Worm (Caenorhabditis elegans): Measurements from ENCODE around the gene gcy-29.

ce11 chrII:14522037-14522436 lies 26.6 kb downstream of the gcy-29 start, which contains the start of gene btb-19:
- TF ChIP-seq sea-1 (GFP tag; conservative IDR thresholded peaks at IDR 0.05) (no peak), ets-7 (tag; optimal IDR thresholded peaks at IDR 0.05) (no peak), tra-4 (tag; optimal IDR thresholded peaks at IDR 0.05) (no peak), ama-1 (optimal IDR thresholded peaks at IDR 0.05) (no peak), ceh-36 (tag; optimal IDR thresholded peaks at IDR 0.05) (no peak), hmbx-1 (tag; optimal IDR thresholded peaks at IDR 0.05) (no peak), B0310.2 (tag; optimal IDR thresholded peaks at IDR 0.05) (no peak), hmg-4 (GFP tag; optimal IDR thresholded peaks at IDR 0.05) (no peak), hnd-1 (tag; optimal IDR thresholded peaks at IDR 0.05) (no peak), flt-1 (GFP tag; IDR thresholded peaks at IDR 0.05) (no peak)

Data from whole organism, early embryonic.